Fruit fly (Drosophila melanogaster): ENCODE measurements around the gene CG31121.

CG31121 gene

dm6 chr3R:24862574-24863089, 31.8 kb downstream of the CG31121 start, which contains the start of gene CG7016:
CG7016 (plus strand) TSS chr3R:24862931.
- TF ChIP-seq vri (GFP tag; optimal IDR thresholded peaks at IDR 0.05): peak; percentile 48
- peak; percentile 31 for TF ChIP-seq fkh (GFP tag; optimal IDR thresholded peaks at IDR 0.05)
- no peak for TF ChIP-seq Eip75B (GFP tag; optimal IDR thresholded peaks at IDR 0.05)
- TF ChIP-seq svp (GFP tag): peak; percentile 50

dm6 chr3R:24862065-24862464, 32.3 kb downstream of the CG31121 start, which contains the start of gene CG13640:
CG13640 (minus strand) TSS chr3R:24862165.
- TF ChIP-seq topi (GFP tag; optimal IDR thresholded peaks at IDR 0.05): no peak
- TF ChIP-seq lz (GFP tag; optimal IDR thresholded peaks at IDR 0.05): no peak
- TF ChIP-seq Gug (GFP tag; IDR thresholded peaks at IDR 0.05): no peak
- no peak for TF ChIP-seq Blimp-1 (GFP tag; optimal IDR thresholded peaks at IDR 0.05)
- TF ChIP-seq dsx (GFP tag; optimal IDR thresholded peaks at IDR 0.05; ENCODE audit: poor library complexity, severe bottlenecking): no peak
- TF ChIP-seq CG3032 (tag; optimal IDR thresholded peaks at IDR 0.05): no peak
- no peak for TF ChIP-seq Sox15 (GFP tag; optimal IDR thresholded peaks at IDR 0.05)
- TF ChIP-seq achi (GFP tag; optimal IDR thresholded peaks at IDR 0.05): no peak
- TF ChIP-seq Eip93F (GFP tag; optimal IDR thresholded peaks at IDR 0.05): no peak

dm6 chr3R:24860316-24860826, 34.0 kb downstream of the CG31121 start, which contains the start of gene CG13639:
CG13639 (minus strand) TSS chr3R:24860366.
- TF ChIP-seq fkh (GFP tag; optimal IDR thresholded peaks at IDR 0.05): no peak
- no peak for TF ChIP-seq Hr38 (GFP tag; optimal IDR thresholded peaks at IDR 0.05)
- no peak for TF ChIP-seq dsx (GFP tag; optimal IDR thresholded peaks at IDR 0.05; ENCODE audit: poor library complexity, severe bottlenecking)
- no peak for TF ChIP-seq CG3919 (GFP tag; optimal IDR thresholded peaks at IDR 0.05)
- TF ChIP-seq Eip78C (GFP tag): peak; percentile 69
- no peak for TF ChIP-seq CG11902 (GFP tag; optimal IDR thresholded peaks at IDR 0.05)
- TF ChIP-seq CG6163 (GFP tag; IDR thresholded peaks at IDR 0.05): 0 out of 3 replicates have a peak, but pooled peaks have one; percentile 24
- no peak for TF ChIP-seq Blimp-1 (GFP tag; optimal IDR thresholded peaks at IDR 0.05)
- peak in 1 of 2 experiments; percentile 51 for TF ChIP-seq ss (GFP tag; optimal IDR thresholded peaks at IDR 0.05)
- TF ChIP-seq CG9139 (GFP tag; optimal IDR thresholded peaks at IDR 0.05): peak; percentile 27
- TF ChIP-seq CG7368 (GFP tag; optimal IDR thresholded peaks at IDR 0.05): no peak
- no peak for TF ChIP-seq CG8119 (GFP tag; IDR thresholded peaks at IDR 0.05)

- TF ChIP-seq Eip93F (GFP tag; optimal IDR thresholded peaks at IDR 0.05) (no peak), CG8119 (GFP tag; IDR thresholded peaks at IDR 0.05) (no peak), Eip78C (GFP tag) (no peak), Ets96B (tag; optimal IDR thresholded peaks at IDR 0.05) (no peak), CG34406 (GFP tag; optimal IDR thresholded peaks at IDR 0.05) (no peak), CG6163 (GFP tag; IDR thresholded peaks at IDR 0.05) (no peak)
These were observed 34.7 kb downstream of the CG31121 start, which contains the start of gene ppk22 for dm6 chr3R:24859701-24860100. ppk22 (minus strand) TSS chr3R:24859801.

- TF ChIP-seq CG16779 (tag; optimal IDR thresholded peaks at IDR 0.05) (no peak), CG34406 (GFP tag; optimal IDR thresholded peaks at IDR 0.05) (no peak), CG8119 (GFP tag; IDR thresholded peaks at IDR 0.05) (no peak), CG6163 (GFP tag; IDR thresholded peaks at IDR 0.05) (no peak), Sox15 (GFP tag; optimal IDR thresholded peaks at IDR 0.05) (no peak), CG6854 (GFP tag; optimal IDR thresholded peaks at IDR 0.05) (no peak), OdsH (GFP tag; optimal IDR thresholded peaks at IDR 0.05) (no peak), Sox14 (GFP tag; optimal IDR thresholded peaks at IDR 0.05) (no peak)
These were observed 36.9 kb downstream of the CG31121 start, which contains the start of gene CAH4 for dm6 chr3R:24857459-24857858. CAH4 (minus strand) TSS chr3R:24857559.

dm6 chr3R:24856143-24856542, 38.3 kb downstream of the CG31121 start, which contains the start of gene HDAC11:
HDAC11 (minus strand) TSS chr3R:24856243.
- no peak for TF ChIP-seq topi (GFP tag; optimal IDR thresholded peaks at IDR 0.05)
- no peak for TF ChIP-seq salr (GFP tag; optimal IDR thresholded peaks at IDR 0.05)
- no peak for TF ChIP-seq CG6792 (GFP tag; optimal IDR thresholded peaks at IDR 0.05)
- no peak for TF ChIP-seq Eip78C (GFP tag)
- no peak for TF ChIP-seq Lpt (GFP tag; optimal IDR thresholded peaks at IDR 0.05)
- TF ChIP-seq fd59A (GFP tag; optimal IDR thresholded peaks at IDR 0.05): no peak
- no peak for TF ChIP-seq CG4318 (GFP tag; optimal IDR thresholded peaks at IDR 0.05)
- TF ChIP-seq Blimp-1 (GFP tag; optimal IDR thresholded peaks at IDR 0.05): no peak
- no peak for TF ChIP-seq Met (GFP tag; optimal IDR thresholded peaks at IDR 0.05)

Measured in whole organism, prepupa.